Fruit fly (Drosophila melanogaster) whole organism, embryonic: ENCODE measurements around the gene Trs23.

Experiments
- CG17612 ChIP-seq: fragments of 200-800 bp; sonication (Bioruptor generic); IDR thresholded peaks from 2 replicates; pipeline ENCODE4 v1.3.6; 2022; ENCODE audit warnings: missing biosample characterization, missing genetic modification characterization
- CG4282 ChIP-seq: fragments of 200-800 bp; sonication (Bioruptor generic); optimal IDR thresholded peaks from 2 replicates; lab custom pipeline; 2016; ENCODE audit warnings: missing biosample characterization, missing genetic modification characterization
- Dad ChIP-seq: fragments of 200-800 bp; sonication (Bioruptor generic); optimal IDR thresholded peaks from 3 replicates; lab custom pipeline; 2016; ENCODE audit warnings: missing biosample characterization, missing genetic modification characterization
- HHEX ChIP-seq: fragments of 200-800 bp; sonication (Bioruptor generic); optimal IDR thresholded peaks from 3 replicates; lab custom pipeline; 2017; ENCODE audit warnings: missing biosample characterization, mild to moderate bottlenecking, missing genetic modification characterization, missing genetic modification reagents
- Hr39 ChIP-seq: fragments of >200 bp; optimal IDR thresholded peaks from 2 replicates; lab custom pipeline; 2017
- Xbp1 ChIP-seq: fragments of 200-800 bp; sonication (Bioruptor generic); optimal IDR thresholded peaks from 3 replicates; lab custom pipeline; 2016; ENCODE audit warnings: missing biosample characterization, mild to moderate bottlenecking, missing genetic modification characterization
- en ChIP-seq: fragments of 200-800 bp; sonication (Bioruptor generic); optimal IDR thresholded peaks from 2 replicates; lab custom pipeline; 2016; ENCODE audit warnings: missing biosample characterization, missing genetic modification characterization
- exex ChIP-seq: fragments of 200-800 bp; sonication (Bioruptor generic); optimal IDR thresholded peaks from 4 replicates; lab custom pipeline; 2018; ENCODE audit warnings: missing biosample characterization, mild to moderate bottlenecking, missing genetic modification characterization, moderate library complexity
- mld ChIP-seq: fragments of 200-800 bp; sonication (Bioruptor generic); IDR thresholded peaks from 3 replicates; pipeline ENCODE4 v1.3.6; 2022; ENCODE audit warnings: missing biosample characterization, missing genetic modification characterization; ENCODE audit not compliant: partially characterized antibody
- otp ChIP-seq: fragments of 200-800 bp; sonication (Bioruptor generic); IDR thresholded peaks from 3 replicates; pipeline ENCODE4, ENCODE4 v1.3.6; 2022; ENCODE audit warnings: missing biosample characterization, missing genetic modification characterization
- rib ChIP-seq: fragments of 200-800 bp; sonication (Bioruptor generic); IDR thresholded peaks from 2 replicates; pipeline ENCODE4 v1.3.6; 2022; ENCODE audit warnings: missing biosample characterization, missing genetic modification characterization

dm6 chr2L:8702907-8703626, 17.0 kb downstream of the Trs23 start:
- TF ChIP-seq Dad (no peak), HHEX (GFP tag; lab: Kevin White, UChicago) (no peak), otp (GFP tag; lab: Robert Waterston, UW) (no peak), en (GFP tag; lab: Kevin White, UChicago) (no peak), CG17612 (GFP tag; lab: Robert Waterston, UW) (no peak), exex (tag; lab: Kevin White, UChicago) (peak; percentile 75), Hr39 (no peak), mld (GFP tag; lab: Robert Waterston, UW) (no peak), rib (GFP tag; lab: Robert Waterston, UW) (no peak), Xbp1 (GFP tag; lab: Kevin White, UChicago) (no peak), CG4282 (GFP tag; lab: Kevin White, UChicago) (no peak)
